Worm (Caenorhabditis elegans) whole organism, midembryonic: ENCODE results near the gene lys-2.

Experiments used
- T22C8.4 ChIP-seq: fragments of 200-800 bp; sonication (Bioruptor generic); IDR thresholded peaks from 2 replicates; pipeline ENCODE4 v1.3.6; 2022; ENCODE audit warnings: missing genetic modification characterization, missing compliant biosample characterization
- cog-1 ChIP-seq: sonication (generic microtip); optimal IDR thresholded peaks from 2 replicates; lab custom pipeline; 2016; ENCODE audit warnings: missing genetic modification characterization, missing compliant biosample characterization
- flt-1 ChIP-seq: fragments of 200-800 bp; sonication (Bioruptor generic); IDR thresholded peaks from 2 replicates; pipeline ENCODE4 v1.3.6; 2022; ENCODE audit warnings: missing genetic modification characterization, missing compliant biosample characterization
- klf-2 ChIP-seq: fragments of 200-800 bp; sonication (Bioruptor generic); conservative IDR thresholded peaks from 2 replicates; pipeline ENCODE4 v1.3.6; 2022; ENCODE audit warnings: missing genetic modification reagents, missing genetic modification characterization, missing compliant biosample characterization
- med-1 ChIP-seq: sonication (generic microtip); optimal IDR thresholded peaks from 2 replicates; lab custom pipeline; 2017; ENCODE audit warnings: missing genetic modification characterization, mild to moderate bottlenecking, missing compliant biosample characterization, antibody characterized with exemption, missing genetic modification reagents; ENCODE audit not compliant: insufficient read depth
- ref-1 ChIP-seq: fragments of 200-800 bp; sonication (Bioruptor generic); conservative IDR thresholded peaks from 2 replicates; pipeline ENCODE4 v1.3.6; 2022; ENCODE audit warnings: missing genetic modification reagents, missing genetic modification characterization, missing compliant biosample characterization
- tab-1 ChIP-seq: fragments of 200-800 bp; sonication (Bioruptor generic); IDR thresholded peaks from 2 replicates; pipeline ENCODE4 v1.3.6; 2022; ENCODE audit warnings: missing genetic modification characterization, missing compliant biosample characterization
- ztf-23 ChIP-seq: fragments of 200-800 bp; sonication (Bioruptor generic); IDR thresholded peaks from 2 replicates; pipeline ENCODE4 v1.3.6; 2022; ENCODE audit warnings: missing genetic modification reagents, missing genetic modification characterization, missing compliant biosample characterization
- ztf-29 ChIP-seq: fragments of 200-800 bp; sonication (Bioruptor generic); IDR thresholded peaks from 2 replicates; pipeline ENCODE4 v1.3.6; 2022; ENCODE audit warnings: missing genetic modification reagents, missing genetic modification characterization, missing compliant biosample characterization

Gene lys-2

DNA sequence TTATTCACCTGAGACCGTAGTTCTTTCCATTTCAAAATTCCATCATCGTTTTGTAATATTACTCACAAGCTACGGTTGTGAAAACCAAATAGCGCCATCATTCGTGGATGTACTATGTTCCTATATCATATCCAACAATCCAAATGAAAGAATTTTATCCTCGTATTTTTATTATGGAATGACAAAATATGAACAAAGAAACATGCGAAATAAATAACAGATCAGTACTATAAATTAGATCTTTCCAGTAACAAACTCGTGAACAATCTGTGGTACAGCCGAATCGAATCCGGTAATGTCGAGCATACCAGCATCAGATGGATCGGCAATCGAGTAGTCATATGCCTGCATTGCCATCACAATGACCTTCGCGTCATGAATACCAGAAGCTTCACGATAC is 28.6 kb downstream of the lys-2 start:
- TF ChIP-seq ztf-23 (GFP tag; lab: Robert Waterston, UW) (no peak), T22C8.4 (GFP tag; lab: Robert Waterston, UW) (no peak), ztf-29 (GFP tag; lab: Robert Waterston, UW) (no peak), cog-1 (tag; lab: Kevin White, UChicago) (no peak), med-1 (GFP tag; lab: Kevin White, UChicago) (no peak), klf-2 (GFP tag; lab: Robert Waterston, UW) (no peak)

DNA sequence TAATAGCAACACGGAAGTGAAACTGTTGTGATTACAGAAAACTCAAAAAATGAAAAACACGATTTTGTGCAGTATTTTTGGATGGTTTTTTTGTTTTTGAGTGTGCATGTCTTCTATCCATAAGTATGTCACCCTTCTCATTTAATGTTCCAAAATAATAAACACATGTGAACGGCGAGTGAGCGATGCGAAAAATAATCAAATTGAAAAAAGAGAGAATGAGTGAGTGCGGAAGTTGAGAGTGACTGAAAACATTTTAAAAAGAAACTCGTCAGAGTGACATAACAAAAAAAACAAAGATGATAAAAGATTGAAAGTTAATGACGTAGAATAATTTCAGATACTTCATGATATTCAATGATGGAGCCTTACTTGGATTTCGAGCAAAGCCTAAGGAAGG is 31.8 kb downstream of the lys-2 start:
- no peak for TF ChIP-seq med-1 (GFP tag; lab: Kevin White, UChicago)
- TF ChIP-seq tab-1 (GFP tag; lab: Robert Waterston, UW), result no peak
- TF ChIP-seq ztf-29 (GFP tag; lab: Robert Waterston, UW), result no peak
- TF ChIP-seq klf-2 (GFP tag; lab: Robert Waterston, UW), result no peak
- no peak for TF ChIP-seq ref-1 (GFP tag; lab: Robert Waterston, UW)
- TF ChIP-seq cog-1 (tag; lab: Kevin White, UChicago), result no peak
- TF ChIP-seq ztf-23 (GFP tag; lab: Robert Waterston, UW), result no peak
- no peak for TF ChIP-seq T22C8.4 (GFP tag; lab: Robert Waterston, UW)
- TF ChIP-seq flt-1 (GFP tag; lab: Robert Waterston, UW), result no peak

DNA sequence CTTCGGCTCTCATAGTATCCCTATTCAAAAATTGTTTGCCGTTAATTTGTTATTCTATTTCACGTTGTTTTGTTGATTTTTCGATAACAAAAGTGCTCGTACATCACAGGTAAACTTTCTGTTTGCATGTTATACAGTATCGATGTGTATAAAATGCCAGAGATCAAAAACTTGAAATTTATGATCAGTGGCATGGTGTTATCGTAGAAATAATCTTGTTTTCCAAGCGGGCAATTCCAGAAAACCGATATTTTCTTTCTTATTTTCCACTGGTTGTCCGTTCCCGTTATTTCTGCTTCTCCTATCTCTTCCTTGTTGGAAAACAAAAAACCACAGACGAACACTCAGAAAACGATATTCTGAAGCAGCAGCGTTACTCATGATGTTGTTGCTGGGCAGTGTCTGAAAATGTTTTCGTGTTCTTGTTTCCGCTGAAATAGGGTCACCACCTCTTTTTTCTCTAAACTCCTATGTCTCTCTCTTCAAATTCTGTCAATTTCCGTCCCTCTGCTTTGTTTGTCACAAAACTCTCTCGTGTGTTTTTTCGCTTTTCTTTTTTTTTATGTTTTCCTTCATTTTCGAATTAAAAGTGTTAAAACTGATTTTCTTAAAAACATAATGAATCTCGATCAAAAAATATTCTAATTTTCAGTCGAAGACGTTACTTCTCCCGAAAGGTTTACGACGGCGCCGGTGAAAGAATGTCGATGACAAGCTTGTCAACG is 32.9 kb downstream of the lys-2 start, which contains the start of gene akt-1:
Gene akt-1 (plus strand): TSS at position 651 of the 725 bp plus-strand sequence.
- no peak for TF ChIP-seq T22C8.4 (GFP tag; lab: Robert Waterston, UW)
- TF ChIP-seq klf-2 (GFP tag; lab: Robert Waterston, UW), result no peak
- TF ChIP-seq cog-1 (tag; lab: Kevin White, UChicago), result no peak
- no peak for TF ChIP-seq med-1 (GFP tag; lab: Kevin White, UChicago)
- no peak for TF ChIP-seq tab-1 (GFP tag; lab: Robert Waterston, UW)
- no peak for TF ChIP-seq ztf-23 (GFP tag; lab: Robert Waterston, UW)
- no peak for TF ChIP-seq flt-1 (GFP tag; lab: Robert Waterston, UW)
- TF ChIP-seq ref-1 (GFP tag; lab: Robert Waterston, UW), result no peak
- no peak for TF ChIP-seq ztf-29 (GFP tag; lab: Robert Waterston, UW)

DNA sequence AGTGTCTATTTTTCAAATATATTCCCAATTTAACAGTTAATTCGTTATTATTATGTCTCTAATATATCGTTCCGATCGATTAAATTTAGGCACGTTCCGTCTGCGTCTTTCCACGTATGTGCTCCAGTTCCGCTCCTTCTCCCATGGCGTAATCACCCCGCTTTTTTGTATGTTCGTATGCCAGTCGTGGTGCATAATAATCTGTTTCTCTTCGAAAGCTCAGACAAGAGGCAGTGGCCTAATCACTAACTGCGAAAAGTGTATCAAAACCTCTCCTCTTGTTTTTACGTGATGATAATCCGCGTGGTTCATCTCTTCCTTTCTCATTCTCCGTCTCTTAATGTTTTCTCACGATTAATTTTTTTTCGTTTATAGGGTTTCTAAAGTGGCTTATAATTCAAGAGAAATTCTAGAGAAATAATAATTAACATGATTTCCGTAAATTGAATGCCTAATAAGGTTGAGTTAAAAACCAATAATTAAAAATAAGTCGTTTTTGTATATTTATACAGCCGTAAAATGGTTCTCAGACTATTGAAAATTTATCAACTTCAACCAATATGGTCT is 33.5 kb downstream of the lys-2 start:
- no peak for TF ChIP-seq ref-1 (GFP tag; lab: Robert Waterston, UW)
- TF ChIP-seq cog-1 (tag; lab: Kevin White, UChicago), result no peak
- no peak for TF ChIP-seq tab-1 (GFP tag; lab: Robert Waterston, UW)
- TF ChIP-seq ztf-23 (GFP tag; lab: Robert Waterston, UW), result no peak

DNA sequence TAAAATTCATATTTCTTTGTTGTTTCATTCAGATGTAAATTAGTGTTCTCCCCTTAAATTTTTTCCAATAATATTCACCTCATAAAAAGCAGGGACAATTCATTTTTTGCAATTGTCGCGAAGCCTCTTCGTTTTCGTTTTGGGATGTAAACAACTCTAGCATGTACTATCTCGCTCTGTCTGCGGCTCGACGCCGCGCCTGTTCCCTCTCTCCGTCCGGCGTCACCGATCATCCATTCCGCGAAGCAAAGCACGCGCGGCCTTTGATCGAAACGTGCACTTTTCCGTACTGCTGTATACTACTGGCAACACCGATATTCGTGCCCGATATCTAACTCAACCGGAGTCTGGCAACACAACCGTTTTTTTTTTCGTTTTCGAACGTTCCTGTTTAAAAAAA is 34.3 kb downstream of the lys-2 start:
- no peak for TF ChIP-seq flt-1 (GFP tag; lab: Robert Waterston, UW)
- no peak for TF ChIP-seq T22C8.4 (GFP tag; lab: Robert Waterston, UW)
- no peak for TF ChIP-seq tab-1 (GFP tag; lab: Robert Waterston, UW)
- TF ChIP-seq ref-1 (GFP tag; lab: Robert Waterston, UW), result no peak
- no peak for TF ChIP-seq ztf-29 (GFP tag; lab: Robert Waterston, UW)
- no peak for TF ChIP-seq ztf-23 (GFP tag; lab: Robert Waterston, UW)
- no peak for TF ChIP-seq med-1 (GFP tag; lab: Kevin White, UChicago)
- no peak for TF ChIP-seq cog-1 (tag; lab: Kevin White, UChicago)
- TF ChIP-seq klf-2 (GFP tag; lab: Robert Waterston, UW), result no peak

DNA sequence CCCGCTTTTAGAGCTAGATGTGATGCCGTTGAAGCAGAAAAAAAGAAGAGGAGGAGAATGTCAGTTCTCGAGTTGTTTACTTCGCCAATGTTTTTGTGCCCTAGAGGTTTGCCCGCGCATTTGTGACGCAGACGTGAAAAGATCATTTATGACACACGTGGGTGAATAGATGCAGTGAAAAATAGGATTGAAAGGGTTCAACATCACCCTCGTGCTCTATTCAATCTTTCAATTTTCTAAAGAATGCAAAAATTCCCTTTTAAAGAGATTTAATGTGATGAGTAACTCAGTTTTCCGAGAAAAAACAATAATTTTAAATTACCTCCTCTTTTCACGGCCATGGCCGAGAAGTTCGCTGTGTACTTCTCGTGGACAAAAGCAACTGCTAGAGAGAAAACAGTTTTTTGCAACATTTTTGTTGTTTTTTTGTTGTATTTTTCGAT is 34.8 kb downstream of the lys-2 start:
- TF ChIP-seq cog-1 (tag; lab: Kevin White, UChicago) (no peak), med-1 (GFP tag; lab: Kevin White, UChicago) (no peak)

DNA sequence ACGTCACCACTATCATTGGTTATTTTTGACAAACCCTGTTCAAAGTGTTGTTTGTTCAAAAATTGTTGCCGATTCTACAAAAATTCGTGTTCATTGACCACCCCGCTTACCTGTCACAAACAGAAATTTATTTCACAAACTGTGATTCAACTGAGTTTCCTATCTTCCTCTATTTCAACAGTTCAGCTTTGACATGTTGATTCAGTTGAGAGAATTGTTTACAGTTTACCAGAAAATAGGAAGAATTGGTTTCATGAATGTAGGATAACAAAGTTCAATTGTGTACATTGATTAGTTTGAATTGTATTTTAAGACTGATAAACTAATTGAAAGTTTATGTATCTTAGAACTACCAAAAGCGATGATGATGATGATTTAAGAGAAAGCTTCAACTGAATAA is 35.7 kb downstream of the lys-2 start:
- TF ChIP-seq ztf-23 (GFP tag; lab: Robert Waterston, UW) (no peak), med-1 (GFP tag; lab: Kevin White, UChicago) (no peak), ztf-29 (GFP tag; lab: Robert Waterston, UW) (no peak), tab-1 (GFP tag; lab: Robert Waterston, UW) (no peak), cog-1 (tag; lab: Kevin White, UChicago) (no peak), ref-1 (GFP tag; lab: Robert Waterston, UW) (no peak), T22C8.4 (GFP tag; lab: Robert Waterston, UW) (no peak), klf-2 (GFP tag; lab: Robert Waterston, UW) (no peak), flt-1 (GFP tag; lab: Robert Waterston, UW) (no peak)

DNA sequence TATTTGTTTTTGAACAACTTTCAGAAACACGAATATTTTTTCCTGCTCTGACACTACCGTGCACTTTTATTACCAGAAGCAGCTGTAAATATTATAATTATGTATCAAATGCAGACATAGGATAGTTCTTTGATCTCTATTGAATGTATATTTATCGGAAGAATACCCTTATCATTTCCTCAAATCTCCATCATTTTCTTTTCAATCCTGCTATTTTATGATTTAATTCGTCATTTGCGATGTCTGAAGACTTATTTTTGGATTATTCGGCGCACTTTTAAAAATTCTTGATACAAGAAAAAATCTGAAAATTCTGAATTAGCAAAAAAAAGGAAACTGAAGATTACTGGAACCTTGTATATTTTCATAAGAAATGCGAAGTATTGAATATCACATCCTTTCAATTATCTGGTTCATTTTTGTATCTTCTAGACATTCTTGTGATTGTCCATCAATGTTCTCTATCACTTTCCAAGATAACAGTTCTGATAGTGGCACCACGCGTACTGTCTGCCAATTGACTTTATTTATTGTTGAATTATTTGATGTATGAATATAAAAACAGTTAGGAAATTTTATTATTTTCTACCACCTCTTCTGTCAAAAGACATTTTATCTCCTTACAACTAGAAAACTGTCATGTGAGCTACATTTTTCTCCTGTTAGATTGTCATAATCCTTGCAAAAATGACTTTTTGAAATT is 37.1 kb downstream of the lys-2 start:
- TF ChIP-seq cog-1 (tag; lab: Kevin White, UChicago) (no peak), tab-1 (GFP tag; lab: Robert Waterston, UW) (no peak), flt-1 (GFP tag; lab: Robert Waterston, UW) (no peak), ztf-23 (GFP tag; lab: Robert Waterston, UW) (no peak), med-1 (GFP tag; lab: Kevin White, UChicago) (no peak), ztf-29 (GFP tag; lab: Robert Waterston, UW) (no peak), ref-1 (GFP tag; lab: Robert Waterston, UW) (no peak), T22C8.4 (GFP tag; lab: Robert Waterston, UW) (no peak), klf-2 (GFP tag; lab: Robert Waterston, UW) (no peak)
